Worm (Caenorhabditis elegans) whole organism, mixed stage, embryonic: ENCODE measurements around the gene ceh-79.

Experiments used
- drap-1 ChIP-seq: fragments of 200-800 bp; sonication (Bioruptor generic); optimal IDR thresholded peaks from 3 replicates; lab custom pipeline; 2018; ENCODE audit warnings: mild to moderate bottlenecking, missing genetic modification characterization, missing compliant biosample characterization
- lin-32 ChIP-seq: fragments of 200-800 bp; sonication (Bioruptor generic); optimal IDR thresholded peaks from 2 replicates; lab custom pipeline; 2018; ENCODE audit warnings: mild to moderate bottlenecking, missing genetic modification characterization, missing compliant biosample characterization

DNA sequence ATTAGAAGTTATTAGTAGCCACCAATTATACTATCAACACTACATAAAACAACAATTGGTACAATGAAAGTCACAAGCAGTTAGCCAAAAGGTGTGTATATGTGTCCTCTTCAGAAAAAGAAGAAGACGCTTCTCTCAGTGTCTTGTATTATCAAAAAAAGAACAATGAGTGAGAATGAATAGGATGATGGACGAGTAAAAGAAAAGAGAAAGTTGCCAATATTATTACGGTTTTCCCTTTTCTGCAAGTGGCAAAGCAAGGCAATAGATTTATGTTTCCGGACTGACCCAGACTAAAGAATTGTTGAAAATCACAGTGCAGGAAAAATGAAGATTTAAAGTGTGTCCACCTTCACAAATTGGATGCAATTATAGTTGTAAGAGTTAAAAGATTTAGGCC lies 21.3 kb upstream of the ceh-79 start:
- TF ChIP-seq lin-32 (GFP tag; lab: Kevin White, UChicago) = no peak
- no peak for TF ChIP-seq drap-1 (GFP tag; lab: Kevin White, UChicago)
